Worm (Caenorhabditis elegans) whole organism, young adult: ENCODE measurements around the gene F13B12.2.

Experiments used
- T07F8.4 ChIP-seq: sonication (generic microtip); optimal IDR thresholded peaks from 2 replicates; lab custom pipeline; 2016; ENCODE audit warnings: mild to moderate bottlenecking, missing genetic modification characterization, moderate library complexity, missing compliant biosample characterization
- dpl-1 ChIP-seq: fragments of 150-350 bp; optimal IDR thresholded peaks from 2 replicates; lab custom pipeline; 2014; ENCODE audit warnings: missing biosample characterization, missing genetic modification reagents, missing genetic modification characterization
- ekl-4 ChIP-seq: fragments of 200-800 bp; sonication (Bioruptor generic); IDR thresholded peaks from 2 replicates; pipeline ENCODE4 v1.3.6; 2022; ENCODE audit warnings: missing genetic modification reagents, missing genetic modification characterization, missing compliant biosample characterization
- lag-1 ChIP-seq: fragments of 200-800 bp; sonication (Bioruptor generic); IDR thresholded peaks from 2 replicates; pipeline ENCODE4 v1.3.6; 2022; ENCODE audit warnings: missing genetic modification reagents, missing genetic modification characterization, missing compliant biosample characterization
- lin-26 ChIP-seq: fragments of 200-800 bp; sonication (Bioruptor generic); IDR thresholded peaks from 2 replicates; pipeline ENCODE4 v1.3.6; 2022; ENCODE audit warnings: missing genetic modification reagents, missing genetic modification characterization, missing compliant biosample characterization
- snpc-3.4 ChIP-seq: sonication (generic microtip); optimal IDR thresholded peaks from 2 replicates; lab custom pipeline; 2017; ENCODE audit warnings: missing genetic modification characterization, mild to moderate bottlenecking, missing compliant biosample characterization, antibody characterized with exemption, moderate library complexity, missing genotype, missing genetic modification reagents

ce11 chrIV:10457137-10457536 lies 28.2 kb upstream of the F13B12.2 start, which contains the start of gene srb-17:
- no peak for TF ChIP-seq dpl-1
- TF ChIP-seq lin-26 (GFP tag; lab: Robert Waterston, UW): no peak
- no peak for TF ChIP-seq snpc-3.4 (tag; lab: Kevin White, UChicago)
- no peak for TF ChIP-seq T07F8.4 (tag; lab: Kevin White, UChicago)
- no peak for TF ChIP-seq lag-1 (GFP tag; lab: Robert Waterston, UW)
- TF ChIP-seq ekl-4: no peak
